Worm (Caenorhabditis elegans): ENCODE data around the gene F36H5.8.

DNA sequence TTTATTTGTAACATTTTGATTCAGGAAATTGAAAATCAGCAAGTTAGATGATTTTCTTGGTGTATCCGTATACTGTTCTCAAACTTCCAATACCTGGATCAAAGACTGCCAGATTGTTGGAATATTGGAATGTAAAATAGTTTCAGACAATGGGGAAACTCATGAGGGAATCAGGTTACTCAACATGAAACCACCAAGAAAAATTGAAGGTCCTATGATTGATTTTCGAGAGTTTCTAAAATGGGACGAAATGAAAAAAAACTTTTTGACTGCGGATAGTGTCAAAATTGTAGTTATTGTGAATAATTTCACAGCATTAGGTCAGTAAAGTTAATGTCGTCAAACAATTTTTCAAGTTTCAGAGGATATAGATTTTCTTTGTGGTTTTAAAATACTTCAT, 21.3 kb upstream of the F36H5.8 start, which contains the start of gene math-3:
- TF ChIP-seq ztf-23 (GFP tag; IDR thresholded peaks at IDR 0.05) (no peak), T22C8.4 (GFP tag; IDR thresholded peaks at IDR 0.05) (no peak), flt-1 (GFP tag; IDR thresholded peaks at IDR 0.05) (no peak), ztf-29 (GFP tag; IDR thresholded peaks at IDR 0.05) (no peak), tab-1 (GFP tag; IDR thresholded peaks at IDR 0.05) (no peak), med-1 (GFP tag; optimal IDR thresholded peaks at IDR 0.05; ENCODE audit: insufficient read depth) (no peak), cog-1 (tag; optimal IDR thresholded peaks at IDR 0.05) (no peak)

Measured in whole organism, midembryonic.